Worm (Caenorhabditis elegans) whole organism, mixed stage, embryonic: ENCODE measurements around the gene fipr-4.

Source experiments
- M03D4.4 ChIP-seq: sonication (generic microtip); optimal IDR thresholded peaks from 2 replicates; lab custom pipeline; 2017; ENCODE audit warnings: mild to moderate bottlenecking, missing genetic modification characterization, missing compliant biosample characterization
- blmp-1 ChIP-seq: fragments of 150-350 bp; optimal IDR thresholded peaks from 2 replicates; lab custom pipeline; 2014; ENCODE audit warnings: missing biosample characterization, missing genetic modification characterization
- ceh-39 ChIP-seq: fragments of 150-350 bp; optimal IDR thresholded peaks from 2 replicates; lab custom pipeline; 2014; ENCODE audit warnings: missing biosample characterization, missing genetic modification characterization
- ceh-43 ChIP-seq: fragments of 200-800 bp; sonication (Bioruptor generic); optimal IDR thresholded peaks from 2 replicates; lab custom pipeline; 2018; ENCODE audit warnings: mild to moderate bottlenecking, missing genetic modification characterization, moderate library complexity, missing compliant biosample characterization
- ceh-83 ChIP-seq: fragments of 200-800 bp; sonication (Bioruptor generic); optimal IDR thresholded peaks from 2 replicates; lab custom pipeline; 2018; ENCODE audit warnings: mild to moderate bottlenecking, missing genetic modification characterization, missing compliant biosample characterization
- ces-1 ChIP-seq: fragments of 150-350 bp; optimal IDR thresholded peaks from 2 replicates; lab custom pipeline; 2014; ENCODE audit warnings: missing biosample characterization, missing genetic modification reagents, missing genetic modification characterization
- cnd-1 ChIP-seq: fragments of 200-800 bp; sonication (Bioruptor generic); optimal IDR thresholded peaks from 2 replicates; lab custom pipeline; 2018; ENCODE audit warnings: mild to moderate bottlenecking, missing genetic modification characterization, missing compliant biosample characterization
- drap-1 ChIP-seq: fragments of 200-800 bp; sonication (Bioruptor generic); optimal IDR thresholded peaks from 3 replicates; lab custom pipeline; 2018; ENCODE audit warnings: mild to moderate bottlenecking, missing genetic modification characterization, missing compliant biosample characterization
- elt-3 ChIP-seq: fragments of 150-350 bp; optimal IDR thresholded peaks from 2 replicates; lab custom pipeline; 2014; ENCODE audit warnings: missing biosample characterization, missing genetic modification characterization
- flh-1 ChIP-seq: fragments of 200-800 bp; sonication (Bioruptor generic); optimal IDR thresholded peaks from 2 replicates; lab custom pipeline; 2018; ENCODE audit warnings: mild to moderate bottlenecking, missing genetic modification characterization, moderate library complexity, missing compliant biosample characterization
- ham-2 ChIP-seq: fragments of 200-800 bp; sonication (Bioruptor generic); optimal IDR thresholded peaks from 2 replicates; lab custom pipeline; 2018; ENCODE audit warnings: mild to moderate bottlenecking, missing genetic modification characterization, missing compliant biosample characterization
- hlh-1 ChIP-seq: fragments of 150-350 bp; optimal IDR thresholded peaks from 2 replicates; lab custom pipeline; 2014; ENCODE audit warnings: missing biosample characterization, missing genetic modification reagents, missing genetic modification characterization
- lin-13 ChIP-seq: fragments of 150-350 bp; optimal IDR thresholded peaks from 2 replicates; lab custom pipeline; 2014; ENCODE audit warnings: missing biosample characterization, missing genetic modification characterization
- lin-32 ChIP-seq: fragments of 200-800 bp; sonication (Bioruptor generic); optimal IDR thresholded peaks from 2 replicates; lab custom pipeline; 2018; ENCODE audit warnings: mild to moderate bottlenecking, missing genetic modification characterization, missing compliant biosample characterization
- lsy-2 ChIP-seq: fragments of 150-350 bp; optimal IDR thresholded peaks from 2 replicates; lab custom pipeline; 2014; ENCODE audit warnings: missing biosample characterization, missing genetic modification characterization
- mab-5 ChIP-seq: fragments of 150-350 bp; optimal IDR thresholded peaks from 2 replicates; lab custom pipeline; 2014; ENCODE audit warnings: missing biosample characterization, missing genetic modification characterization
- mep-1 ChIP-seq: fragments of 150-350 bp; optimal IDR thresholded peaks from 2 replicates; lab custom pipeline; 2017; ENCODE audit warnings: missing biosample characterization, missing genetic modification reagents, missing genetic modification characterization, inconsistent platforms
- mls-2 ChIP-seq: sonication (generic microtip); optimal IDR thresholded peaks from 2 replicates; lab custom pipeline; 2016; ENCODE audit warnings: mild to moderate bottlenecking, missing genetic modification characterization, moderate library complexity, missing compliant biosample characterization
- nhr-12 ChIP-seq: fragments of 150-350 bp; optimal IDR thresholded peaks from 2 replicates; lab custom pipeline; 2014; ENCODE audit warnings: missing biosample characterization, missing genetic modification characterization
- nhr-2 ChIP-seq: fragments of 150-350 bp; optimal IDR thresholded peaks from 2 replicates; lab custom pipeline; 2014; ENCODE audit warnings: missing biosample characterization, missing genetic modification characterization
- nhr-237 ChIP-seq: fragments of 150-350 bp; optimal IDR thresholded peaks from 2 replicates; lab custom pipeline; 2014; ENCODE audit warnings: missing biosample characterization, missing genetic modification characterization
- nhr-28 ChIP-seq: fragments of 150-350 bp; optimal IDR thresholded peaks from 2 replicates; lab custom pipeline; 2014; ENCODE audit warnings: missing biosample characterization, missing genetic modification characterization
- nhr-76 ChIP-seq: sonication (generic microtip); optimal IDR thresholded peaks from 2 replicates; lab custom pipeline; 2017; ENCODE audit warnings: missing biosample characterization, missing genetic modification characterization
- snpc-4 ChIP-seq: fragments of 150-350 bp; optimal IDR thresholded peaks from 2 replicates; lab custom pipeline; 2014; ENCODE audit warnings: missing biosample characterization, missing genetic modification characterization
- sptf-1 ChIP-seq: sonication (generic microtip); optimal IDR thresholded peaks from 2 replicates; lab custom pipeline; 2017; ENCODE audit warnings: mild to moderate bottlenecking, missing genetic modification characterization, moderate library complexity, missing compliant biosample characterization
- tbx-8 ChIP-seq: fragments of 200-800 bp; sonication (Bioruptor generic); optimal IDR thresholded peaks from 2 replicates; lab custom pipeline; 2018; ENCODE audit warnings: mild to moderate bottlenecking, missing genetic modification characterization, moderate library complexity, missing compliant biosample characterization
- unc-120 ChIP-seq: sonication (generic microtip); optimal IDR thresholded peaks from 2 replicates; lab custom pipeline; 2017; ENCODE audit warnings: missing genetic modification characterization, missing compliant biosample characterization; ENCODE audit not compliant: poor library complexity, severe bottlenecking
- unc-39 ChIP-seq: fragments of 150-350 bp; optimal IDR thresholded peaks from 2 replicates; lab custom pipeline; 2014; ENCODE audit warnings: missing biosample characterization, missing genetic modification characterization
- unc-62 ChIP-seq: fragments of 150-350 bp; optimal IDR thresholded peaks from 2 replicates; lab custom pipeline; 2014; ENCODE audit warnings: missing biosample characterization, missing genetic modification reagents, missing genetic modification characterization
- zip-8 ChIP-seq: fragments of 150-350 bp; optimal IDR thresholded peaks from 2 replicates; lab custom pipeline; 2014; ENCODE audit warnings: missing biosample characterization, missing genetic modification characterization
- ztf-11 ChIP-seq: fragments of 150-350 bp; optimal IDR thresholded peaks from 2 replicates; lab custom pipeline; 2014; ENCODE audit warnings: missing biosample characterization, missing genetic modification characterization

The fipr-4 gene

DNA sequence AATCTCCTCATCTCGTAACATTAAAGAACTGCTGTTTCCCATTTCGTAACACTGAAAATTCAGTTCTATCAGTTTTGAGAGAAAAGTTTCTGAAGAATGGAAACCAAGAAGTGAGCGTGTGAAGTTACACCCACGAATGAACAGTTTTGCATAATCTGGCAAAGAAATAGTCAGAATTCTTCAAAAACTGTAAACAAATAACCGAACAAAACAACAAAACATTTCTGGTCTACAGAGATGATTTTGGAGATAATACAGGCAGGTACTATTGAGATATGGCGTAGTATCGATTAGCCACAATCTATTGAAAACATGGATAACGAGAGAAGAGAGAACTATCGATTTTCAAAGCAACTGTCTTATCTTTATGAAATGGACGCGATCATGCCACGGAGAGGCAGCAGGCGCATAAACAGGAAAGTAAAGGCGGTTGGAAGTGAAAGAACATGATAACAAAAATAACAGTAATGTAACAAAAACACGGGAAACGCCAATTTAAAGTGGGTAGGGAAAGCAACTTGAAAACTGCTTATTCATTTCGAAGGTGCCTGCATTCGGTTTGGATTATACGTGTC lies 24.7 kb downstream of the fipr-4 start, which contains the start of gene chpf-1:
Gene chpf-1, minus strand, starts transcription at position 51 of the 575 bp plus-strand sequence.
- TF ChIP-seq M03D4.4 (tag; lab: Kevin White, UChicago) (no peak), mab-5 (tag; lab: Kevin White, UChicago) (no peak), unc-39 (no peak), nhr-237 (tag; lab: Kevin White, UChicago) (no peak), ceh-83 (no peak)

ce11 chrV:10202340-10202739 lies 25.9 kb downstream of the fipr-4 start:
- TF ChIP-seq zip-8 (no peak), mls-2 (tag; lab: Kevin White, UChicago) (no peak), ceh-83 (no peak), nhr-28 (tag; lab: Kevin White, UChicago) (no peak), ham-2 (GFP tag; lab: Kevin White, UChicago) (no peak), cnd-1 (tag; lab: Kevin White, UChicago) (no peak)

- no peak for TF ChIP-seq nhr-12 (tag; lab: Kevin White, UChicago)
- no peak for TF ChIP-seq ceh-83
- TF ChIP-seq mls-2 (tag; lab: Kevin White, UChicago) = no peak
- no peak for TF ChIP-seq unc-120
- TF ChIP-seq mep-1 (tag; lab: Kevin White, UChicago) = no peak
- no peak for TF ChIP-seq drap-1 (GFP tag; lab: Kevin White, UChicago)
- TF ChIP-seq tbx-8 (GFP tag; lab: Kevin White, UChicago) = no peak
- no peak for TF ChIP-seq lsy-2
- no peak for TF ChIP-seq unc-62 (GFP tag; lab: Kevin White, UChicago)
- no peak for TF ChIP-seq hlh-1 (tag; lab: Kevin White, UChicago)
- no peak for TF ChIP-seq ztf-11 (tag; lab: Kevin White, UChicago)
- no peak for TF ChIP-seq ceh-39 (tag; lab: Kevin White, UChicago)
- no peak for TF ChIP-seq nhr-237 (tag; lab: Kevin White, UChicago)
- no peak for TF ChIP-seq cnd-1 (tag; lab: Kevin White, UChicago)
- TF ChIP-seq ham-2 (GFP tag; lab: Kevin White, UChicago) = no peak
- TF ChIP-seq elt-3 (tag; lab: Kevin White, UChicago) = no peak
- no peak for TF ChIP-seq nhr-2 (tag; lab: Kevin White, UChicago)
These were observed 26.3 kb downstream of the fipr-4 start, which contains the start of gene ZK856.7 for ce11 chrV:10201913-10202312. TSS of gene ZK856.7 (plus strand) at chrV:10202098.

- TF ChIP-seq flh-1 (GFP tag; lab: Kevin White, UChicago) (no peak), blmp-1 (tag; lab: Kevin White, UChicago) (no peak), snpc-4 (tag; lab: Kevin White, UChicago) (no peak), mls-2 (tag; lab: Kevin White, UChicago) (no peak)
- TF ChIP-seq, all 35 proteins: peak for 0
These were observed 29.9 kb downstream of the fipr-4 start, which contains the start of gene ZK856.6 for ce11 chrV:10198386-10198785. TSS of gene ZK856.6 (plus strand) at chrV:10198686.

- TF ChIP-seq lin-13 (tag; lab: Kevin White, UChicago) (no peak), unc-39 (no peak), lsy-2 (no peak), ceh-43 (GFP tag; lab: Kevin White, UChicago) (no peak), flh-1 (GFP tag; lab: Kevin White, UChicago) (no peak), sptf-1 (tag; lab: Kevin White, UChicago) (no peak), ces-1 (GFP tag; lab: Kevin White, UChicago) (no peak), nhr-76 (no peak), mab-5 (tag; lab: Kevin White, UChicago) (no peak), tbx-8 (GFP tag; lab: Kevin White, UChicago) (no peak), blmp-1 (tag; lab: Kevin White, UChicago) (no peak), lin-32 (GFP tag; lab: Kevin White, UChicago) (no peak), ceh-83 (no peak), mls-2 (tag; lab: Kevin White, UChicago) (no peak), nhr-237 (tag; lab: Kevin White, UChicago) (no peak), ham-2 (GFP tag; lab: Kevin White, UChicago) (no peak)
These were observed 37.0 kb downstream of the fipr-4 start for ce11 chrV:10191242-10191641.
